Fruit fly (Drosophila melanogaster): Measurements from ENCODE around the gene CG7044.

The CG7044 gene

DNA sequence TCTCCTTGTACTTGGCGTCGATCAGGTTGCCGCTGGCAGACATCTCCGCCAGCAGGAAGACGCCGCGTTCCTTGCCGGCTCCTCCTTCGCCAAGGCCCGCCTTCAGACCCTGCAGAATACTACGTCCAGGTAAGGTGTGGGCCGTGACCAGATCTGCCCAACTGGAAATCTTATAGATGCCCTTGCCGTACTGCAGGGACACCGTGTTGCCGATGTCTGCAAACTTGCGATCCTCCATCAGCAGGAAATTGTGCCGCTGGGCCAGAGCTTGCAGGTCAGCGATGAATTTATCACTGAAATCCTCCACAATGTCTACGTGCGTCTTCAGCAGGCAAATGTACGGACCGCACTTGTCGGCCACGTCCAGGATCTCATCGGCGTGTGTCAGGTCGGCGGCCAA is 30.2 kb downstream of the CG7044 start:
- TF ChIP-seq CG11456 (GFP tag; IDR thresholded peaks at IDR 0.05) (0 out of 3 replicates have a peak, but pooled peaks have one; percentile 19), zen2 (GFP tag; IDR thresholded peaks at IDR 0.05; ENCODE audit: partially characterized antibody) (no peak), CG3407 (GFP tag; optimal IDR thresholded peaks at IDR 0.05) (no peak), sens (GFP tag) (peak; percentile 4), CG4820 (GFP tag; optimal IDR thresholded peaks at IDR 0.05) (no peak), stc (GFP tag; IDR thresholded peaks at IDR 0.05) (no peak), mam (GFP tag; optimal IDR thresholded peaks at IDR 0.05) (no peak), lov (optimal IDR thresholded peaks at IDR 0.05) (no peak), lov (GFP tag; IDR thresholded peaks at IDR 0.05) (0 out of 3 replicates have a peak, but pooled peaks have one; percentile 38), her (GFP tag; optimal IDR thresholded peaks at IDR 0.05) (no peak), Neu2 (GFP tag; optimal IDR thresholded peaks at IDR 0.05; ENCODE audit: borderline replicate concordance) (no peak), Opbp (GFP tag; IDR thresholded peaks at IDR 0.05; ENCODE audit: partially characterized antibody) (no peak), kni (GFP tag; optimal IDR thresholded peaks at IDR 0.05) (no peak), gcm (GFP tag; optimal IDR thresholded peaks at IDR 0.05) (no peak), salm (tag; optimal IDR thresholded peaks at IDR 0.05) (no peak), CG8478 (optimal IDR thresholded peaks at IDR 0.05) (peak; percentile 29), HLH4C (GFP tag; IDR thresholded peaks at IDR 0.05; ENCODE audit: partially characterized antibody) (no peak), Hr78 (GFP tag; optimal IDR thresholded peaks at IDR 0.05) (no peak), CG32767 (GFP tag; IDR thresholded peaks at IDR 0.05) (no peak), Hand (GFP tag; optimal IDR thresholded peaks at IDR 0.05) (no peak), ERR (GFP tag; optimal IDR thresholded peaks at IDR 0.05) (no peak), Sin3A (optimal IDR thresholded peaks at IDR 0.05) (no peak), Med (GFP tag) (peak; percentile 70), CG9817 (tag; optimal IDR thresholded peaks at IDR 0.05) (no peak), ash1 (GFP tag; optimal IDR thresholded peaks at IDR 0.05) (no peak), Hsf (GFP tag; optimal IDR thresholded peaks at IDR 0.05) (no peak), ham (GFP tag; IDR thresholded peaks at IDR 0.05) (no peak)

DNA sequence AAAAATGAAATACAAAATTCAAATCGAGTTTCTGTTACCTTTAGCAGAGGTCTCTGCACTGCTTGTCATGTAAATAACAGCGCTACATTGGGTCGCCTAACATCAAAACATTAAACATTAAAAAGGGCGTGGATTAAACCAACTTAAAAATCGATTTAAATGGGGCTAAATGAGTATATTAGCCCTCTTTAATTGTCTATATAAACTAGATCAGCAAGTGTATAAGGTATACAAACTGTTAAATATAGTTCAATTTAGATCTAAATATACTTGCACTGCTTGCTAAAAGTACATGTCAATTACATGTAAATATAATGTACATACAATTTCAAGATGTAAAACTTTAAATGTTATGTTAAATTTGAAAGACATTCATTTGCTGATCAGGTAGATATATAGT is 31.8 kb downstream of the CG7044 start:
- no peak for TF ChIP-seq mirr (GFP tag; optimal IDR thresholded peaks at IDR 0.05)
- 0 out of 2 replicates have a peak, but pooled peaks have one; percentile 31 for TF ChIP-seq E2f2 (GFP tag; IDR thresholded peaks at IDR 0.05)
- TF ChIP-seq CG10565 (GFP tag; optimal IDR thresholded peaks at IDR 0.05): no peak
- no peak for TF ChIP-seq row (GFP tag; IDR thresholded peaks at IDR 0.05)
- TF ChIP-seq rib (GFP tag; IDR thresholded peaks at IDR 0.05): no peak
- TF ChIP-seq pan (optimal IDR thresholded peaks at IDR 0.05): no peak
- TF ChIP-seq pan (GFP tag; optimal IDR thresholded peaks at IDR 0.05 in 1 of 2, IDR thresholded peaks at IDR 0.05 in 1 of 2): no peak
- no peak for TF ChIP-seq B-H1 (GFP tag; IDR thresholded peaks at IDR 0.05)
- TF ChIP-seq insv (GFP tag; optimal IDR thresholded peaks at IDR 0.05): peak in 1 of 2 experiments; percentile 4
- no peak for TF ChIP-seq Hr3 (GFP tag; optimal IDR thresholded peaks at IDR 0.05)
- TF ChIP-seq CG16863 (GFP tag; optimal IDR thresholded peaks at IDR 0.05): no peak
- TF ChIP-seq CG10543 (GFP tag; optimal IDR thresholded peaks at IDR 0.05): no peak
- no peak for TF ChIP-seq CG9215 (GFP tag; IDR thresholded peaks at IDR 0.05)
- TF ChIP-seq Med (GFP tag): peak; percentile 28
- TF ChIP-seq CG12104 (GFP tag; optimal IDR thresholded peaks at IDR 0.05): no peak
- TF ChIP-seq CG5180 (GFP tag; optimal IDR thresholded peaks at IDR 0.05): no peak
- no peak for TF ChIP-seq CG6813 (GFP tag; optimal IDR thresholded peaks at IDR 0.05)
- no peak for TF ChIP-seq CG6689 (GFP tag; IDR thresholded peaks at IDR 0.05)
- TF ChIP-seq Fer2 (tag; optimal IDR thresholded peaks at IDR 0.05): no peak
- TF ChIP-seq nmo (GFP tag; optimal IDR thresholded peaks at IDR 0.05): peak; percentile 11
- TF ChIP-seq eyg (GFP tag; optimal IDR thresholded peaks at IDR 0.05): no peak
- TF ChIP-seq Ravus (GFP tag; IDR thresholded peaks at IDR 0.05): no peak
- TF ChIP-seq zfh2 (GFP tag; optimal IDR thresholded peaks at IDR 0.05): no peak
- TF ChIP-seq YL-1 (GFP tag; optimal IDR thresholded peaks at IDR 0.05): no peak
- TF ChIP-seq Eip74EF (GFP tag; optimal IDR thresholded peaks at IDR 0.05): peak in 1 of 2 experiments; percentile 72
- peak; percentile 59 for TF ChIP-seq Myb (GFP tag; optimal IDR thresholded peaks at IDR 0.05)
- TF ChIP-seq CG8478 (optimal IDR thresholded peaks at IDR 0.05): peak; percentile 78
- no peak for TF ChIP-seq Mes4 (GFP tag; optimal IDR thresholded peaks at IDR 0.05)
